Worm (Caenorhabditis elegans) whole organism, late embryonic: ENCODE data around the gene B0244.10.

Source experiments
- C08G9.2 ChIP-seq: sonication (generic microtip); optimal IDR thresholded peaks from 2 replicates; lab custom pipeline; 2016; ENCODE audit warnings: mild to moderate bottlenecking, missing genetic modification characterization, moderate library complexity, missing compliant biosample characterization
- C38D4.7 ChIP-seq: fragments of 200-800 bp; sonication (Bioruptor generic); optimal IDR thresholded peaks from 2 replicates; lab custom pipeline; 2018; ENCODE audit warnings: mild to moderate bottlenecking, missing genetic modification characterization, moderate library complexity, missing compliant biosample characterization
- T23F11.4 ChIP-seq: fragments of 200-800 bp; sonication (Bioruptor generic); optimal IDR thresholded peaks from 2 replicates; lab custom pipeline; 2018; ENCODE audit warnings: mild to moderate bottlenecking, missing genetic modification characterization, missing compliant biosample characterization
- Y22D7AL.16 ChIP-seq: sonication (generic microtip); optimal IDR thresholded peaks from 2 replicates; lab custom pipeline; 2016; ENCODE audit warnings: missing genetic modification characterization, missing compliant biosample characterization
- ama-1 ChIP-seq: fragments of 150-350 bp; optimal IDR thresholded peaks from 2 replicates; lab custom pipeline; 2014
- ceh-14 ChIP-seq: sonication (generic microtip); optimal IDR thresholded peaks from 2 replicates; lab custom pipeline; 2016; ENCODE audit warnings: missing genotype, missing genetic modification characterization, missing compliant biosample characterization
- ceh-30 ChIP-seq: fragments of 150-350 bp; optimal IDR thresholded peaks from 2 replicates; lab custom pipeline; 2014; ENCODE audit warnings: missing biosample characterization, missing genetic modification characterization
- ceh-31 ChIP-seq: sonication (generic microtip); optimal IDR thresholded peaks from 2 replicates; lab custom pipeline; 2016; ENCODE audit warnings: missing genetic modification characterization, missing compliant biosample characterization
- ceh-34 ChIP-seq: sonication (generic microtip); optimal IDR thresholded peaks from 2 replicates; lab custom pipeline; 2016; ENCODE audit warnings: mild to moderate bottlenecking, missing genetic modification characterization, missing compliant biosample characterization
- ceh-45 ChIP-seq: fragments of 200-800 bp; sonication (Bioruptor generic); IDR thresholded peaks from 2 replicates; pipeline ENCODE4 v1.3.6; 2022; ENCODE audit warnings: missing genetic modification reagents, missing genetic modification characterization, missing compliant biosample characterization
- ceh-48 ChIP-seq: sonication (generic microtip); optimal IDR thresholded peaks from 2 replicates; lab custom pipeline; 2016; ENCODE audit warnings: missing genetic modification characterization, inconsistent platforms, missing compliant biosample characterization
- elt-2 ChIP-seq: sonication (generic microtip); optimal IDR thresholded peaks from 2 replicates; lab custom pipeline; 2016; ENCODE audit warnings: missing genetic modification reagents, missing genetic modification characterization, missing compliant biosample characterization
- fax-1 ChIP-seq: sonication (generic microtip); optimal IDR thresholded peaks from 2 replicates; lab custom pipeline; 2016; ENCODE audit warnings: missing genotype, missing genetic modification characterization, missing compliant biosample characterization
- fkh-10 ChIP-seq: fragments of 150-350 bp; optimal IDR thresholded peaks from 2 replicates; lab custom pipeline; 2014; ENCODE audit warnings: missing biosample characterization, missing genetic modification reagents, missing genetic modification characterization
- fkh-6 ChIP-seq: sonication (generic microtip); optimal IDR thresholded peaks from 2 replicates; lab custom pipeline; 2016; ENCODE audit warnings: missing genetic modification characterization, missing compliant biosample characterization
- hlh-30 ChIP-seq: sonication (generic microtip); optimal IDR thresholded peaks from 2 replicates; lab custom pipeline; 2017; ENCODE audit warnings: antibody characterized with exemption, missing genetic modification characterization, missing compliant biosample characterization; ENCODE audit not compliant: insufficient read depth
- lin-11 ChIP-seq: fragments of 200-800 bp; sonication (Bioruptor generic); optimal IDR thresholded peaks from 2 replicates; lab custom pipeline; 2018; ENCODE audit warnings: mild to moderate bottlenecking, missing genetic modification characterization, missing compliant biosample characterization
- odd-2 ChIP-seq: sonication (generic microtip); optimal IDR thresholded peaks from 2 replicates; lab custom pipeline; 2017; ENCODE audit warnings: antibody characterized with exemption, mild to moderate bottlenecking, missing genetic modification characterization, missing compliant biosample characterization
- pag-3 ChIP-seq: sonication (generic microtip); optimal IDR thresholded peaks from 2 replicates; lab custom pipeline; 2016; ENCODE audit warnings: missing compliant biosample characterization, missing genetic modification characterization, borderline replicate concordance
- pat-9 ChIP-seq: fragments of 200-800 bp; sonication (Bioruptor generic); optimal IDR thresholded peaks from 2 replicates; lab custom pipeline; 2018; ENCODE audit warnings: mild to moderate bottlenecking, missing genetic modification characterization, moderate library complexity, missing compliant biosample characterization
- pax-1 ChIP-seq: fragments of 150-350 bp; optimal IDR thresholded peaks from 2 replicates; lab custom pipeline; 2014; ENCODE audit warnings: missing biosample characterization, missing genetic modification characterization
- pha-4 ChIP-seq: fragments of 150-350 bp; optimal IDR thresholded peaks from 2 replicates; lab custom pipeline; 2018; ENCODE audit warnings: missing biosample characterization, missing genetic modification reagents, missing genetic modification characterization
- pqm-1 ChIP-seq: sonication (generic microtip); optimal IDR thresholded peaks from 2 replicates; lab custom pipeline; 2016; ENCODE audit warnings: missing genetic modification characterization, missing compliant biosample characterization
- pros-1 ChIP-seq: fragments of 150-350 bp; optimal IDR thresholded peaks from 2 replicates; lab custom pipeline; 2014; ENCODE audit warnings: missing biosample characterization, missing genetic modification reagents, missing genetic modification characterization
- rnt-1 ChIP-seq: sonication (generic microtip); optimal IDR thresholded peaks from 2 replicates; lab custom pipeline; 2016; ENCODE audit warnings: missing genetic modification characterization, missing compliant biosample characterization
- sdc-2 ChIP-seq: sonication (generic microtip); optimal IDR thresholded peaks from 2 replicates; lab custom pipeline; 2016; ENCODE audit warnings: missing genotype, missing genetic modification characterization, missing compliant biosample characterization
- sox-2 ChIP-seq: fragments of 200-800 bp; sonication (Bioruptor generic); IDR thresholded peaks from 2 replicates; pipeline ENCODE4 v1.3.6; 2022; ENCODE audit warnings: missing genetic modification reagents, missing genetic modification characterization, missing compliant biosample characterization
- sox-4 ChIP-seq: sonication (generic microtip); optimal IDR thresholded peaks from 2 replicates; lab custom pipeline; 2017; ENCODE audit warnings: mild to moderate bottlenecking, missing genetic modification characterization, inconsistent platforms, missing compliant biosample characterization
- tbx-2 ChIP-seq: sonication (generic microtip); optimal IDR thresholded peaks from 2 replicates; lab custom pipeline; 2016; ENCODE audit warnings: missing genetic modification characterization, missing compliant biosample characterization
- ttx-3 ChIP-seq: sonication (generic microtip); optimal IDR thresholded peaks from 2 replicates; lab custom pipeline; 2016; ENCODE audit warnings: missing genetic modification reagents, missing genetic modification characterization, missing compliant biosample characterization
- unc-3 ChIP-seq, 2 experiments: fragments of 200-800 bp in 1 of 2; sonication (Bioruptor generic) in 1 of 2; sonication (generic microtip) in 1 of 2; conservative IDR thresholded peaks in 1 of 2; optimal IDR thresholded peaks in 1 of 2; 2 replicates each; pipeline versions ENCODE4 v1.3.6 to Lab custom; 2016 to 2022; ENCODE audit warnings: missing compliant biosample characterization in 2 of 2, missing genetic modification characterization in 2 of 2, missing genetic modification reagents in 1 of 2
- unc-42 ChIP-seq: sonication (generic microtip); optimal IDR thresholded peaks from 2 replicates; lab custom pipeline; 2016; ENCODE audit warnings: missing genotype, missing genetic modification characterization, missing compliant biosample characterization
- unc-55 ChIP-seq: sonication (generic microtip); optimal IDR thresholded peaks from 2 replicates; lab custom pipeline; 2017; ENCODE audit warnings: missing biosample characterization, missing genetic modification reagents, missing genetic modification characterization
- zip-5 ChIP-seq: sonication (generic microtip); optimal IDR thresholded peaks from 2 replicates; lab custom pipeline; 2016; ENCODE audit warnings: missing genetic modification characterization, missing compliant biosample characterization

Gene B0244.10

ce11 chrIII:5715467-5715866 is 19.5 kb upstream of the B0244.10 start (continued):
- TF ChIP-seq ceh-30 (tag; lab: Kevin White, UChicago), result no peak
- TF ChIP-seq pros-1, result peak; percentile 71
- no peak for TF ChIP-seq ttx-3 (tag; lab: Kevin White, UChicago)
- TF ChIP-seq unc-3 (GFP tag; conservative IDR thresholded peaks at IDR 0.05; lab: Robert Waterston, UW), result no peak
- no peak for TF ChIP-seq unc-3 (tag; optimal IDR thresholded peaks at IDR 0.05; lab: Kevin White, UChicago)
- TF ChIP-seq sdc-2 (tag; lab: Kevin White, UChicago), result peak; percentile 26
- no peak for TF ChIP-seq pax-1 (tag; lab: Kevin White, UChicago)
- no peak for TF ChIP-seq pha-4
- TF ChIP-seq sox-2, result peak; percentile 20; the same call in 1 of the 2 replicates
- TF ChIP-seq pat-9 (tag; lab: Kevin White, UChicago), result no peak
- peak; percentile 34 for TF ChIP-seq unc-42 (tag; lab: Kevin White, UChicago)
- no peak for TF ChIP-seq C38D4.7
- TF ChIP-seq C08G9.2 (tag; lab: Kevin White, UChicago), result peak; percentile 7
- TF ChIP-seq fkh-6 (tag; lab: Kevin White, UChicago), result no peak
- peak; percentile 84 for TF ChIP-seq ceh-31 (tag; lab: Kevin White, UChicago)
- peak; percentile 60 for TF ChIP-seq ama-1 (lab: Kevin White, UChicago)
- peak; percentile 66 for TF ChIP-seq ceh-34
- TF ChIP-seq unc-55, result peak; percentile 58
- TF ChIP-seq elt-2, result peak; percentile 45
- peak; percentile 24 for TF ChIP-seq ceh-14 (tag; lab: Kevin White, UChicago)
- TF ChIP-seq T23F11.4 (GFP tag; lab: Kevin White, UChicago), result no peak
- TF ChIP-seq pag-3 (tag; lab: Kevin White, UChicago), result no peak
- TF ChIP-seq sox-4 (tag; lab: Kevin White, UChicago), result no peak
- peak; percentile 79 for TF ChIP-seq hlh-30 (tag; lab: Kevin White, UChicago)
- TF ChIP-seq tbx-2 (tag; lab: Kevin White, UChicago), result peak; percentile 83
- no peak for TF ChIP-seq Y22D7AL.16 (tag; lab: Kevin White, UChicago)
- no peak for TF ChIP-seq pqm-1 (tag; lab: Kevin White, UChicago)
- no peak for TF ChIP-seq lin-11 (tag; lab: Kevin White, UChicago)

DNA sequence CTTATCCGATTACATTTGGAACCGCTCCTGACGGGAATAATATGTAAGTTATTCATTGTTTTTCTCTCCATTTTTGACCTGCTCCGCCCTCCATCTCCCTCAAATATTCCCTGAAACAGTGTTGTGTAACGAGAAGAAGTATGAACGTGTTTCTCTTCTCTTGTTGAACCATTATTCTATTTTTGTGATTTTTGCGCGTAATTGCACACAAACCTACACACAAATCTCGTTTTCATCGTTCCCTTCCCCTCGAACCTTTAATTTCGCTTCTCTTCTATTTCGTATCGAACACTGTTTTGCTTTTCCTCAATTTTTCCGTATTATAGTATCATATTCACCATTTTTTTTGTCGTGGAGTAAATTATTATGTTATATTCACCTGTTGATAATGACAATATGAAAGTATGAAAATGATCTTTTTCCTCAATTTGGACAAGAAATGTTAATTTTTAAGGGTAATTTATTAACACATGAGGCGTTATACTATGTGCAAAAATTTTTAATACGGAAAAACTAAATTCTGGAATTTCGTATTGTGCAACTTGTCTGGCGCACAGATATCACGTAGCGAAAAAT is 17.7 kb upstream of the B0244.10 start:
- TF ChIP-seq fax-1 (tag; lab: Kevin White, UChicago) (no peak), odd-2 (tag; lab: Kevin White, UChicago) (no peak), zip-5 (no peak)

ce11 chrIII:5718385-5718784 is 16.6 kb upstream of the B0244.10 start:
- TF ChIP-seq tbx-2 (tag; lab: Kevin White, UChicago) (peak; percentile 17), ceh-45 (no peak)

DNA sequence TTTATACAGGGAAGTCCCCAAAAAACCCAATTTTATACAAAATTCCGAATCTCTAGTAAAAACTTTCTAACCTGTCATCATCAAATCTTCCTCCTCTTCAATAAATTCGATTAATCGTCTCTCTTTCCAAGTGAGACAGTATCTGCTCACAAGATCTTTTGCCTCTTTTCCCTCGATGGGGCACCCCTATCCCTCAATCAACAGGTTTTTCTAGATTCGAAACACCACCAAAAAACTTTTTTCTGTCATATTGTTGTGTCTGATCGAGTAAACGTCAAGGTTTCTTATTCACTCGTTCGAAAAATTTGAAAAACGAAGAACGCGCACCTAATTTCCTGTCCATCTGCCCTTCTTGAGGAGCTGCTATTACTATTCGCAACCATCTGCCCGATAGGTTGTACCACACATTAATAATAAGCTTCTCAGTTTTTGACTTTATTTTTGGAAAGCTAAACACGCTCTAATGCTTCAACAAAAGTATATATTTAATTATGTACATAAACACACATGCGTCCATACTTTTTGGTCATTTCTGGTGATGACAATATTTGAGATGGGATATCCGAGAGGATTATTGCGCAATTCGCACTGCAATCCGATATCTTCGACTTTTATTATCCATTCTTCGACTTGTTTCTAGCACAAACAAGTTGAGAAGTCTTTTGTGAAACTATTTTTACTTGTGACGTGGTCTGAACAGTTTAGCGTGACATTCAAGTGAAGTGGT is 15.7 kb upstream of the B0244.10 start:
- TF ChIP-seq ceh-34 (peak; percentile 20), rnt-1 (tag; lab: Kevin White, UChicago) (no peak), ceh-48 (tag; lab: Kevin White, UChicago) (no peak), fkh-10 (GFP tag; lab: Kevin White, UChicago) (no peak), pat-9 (tag; lab: Kevin White, UChicago) (no peak)
